Worm (Caenorhabditis elegans): ENCODE measurements around the gene mdt-6.

DNA sequence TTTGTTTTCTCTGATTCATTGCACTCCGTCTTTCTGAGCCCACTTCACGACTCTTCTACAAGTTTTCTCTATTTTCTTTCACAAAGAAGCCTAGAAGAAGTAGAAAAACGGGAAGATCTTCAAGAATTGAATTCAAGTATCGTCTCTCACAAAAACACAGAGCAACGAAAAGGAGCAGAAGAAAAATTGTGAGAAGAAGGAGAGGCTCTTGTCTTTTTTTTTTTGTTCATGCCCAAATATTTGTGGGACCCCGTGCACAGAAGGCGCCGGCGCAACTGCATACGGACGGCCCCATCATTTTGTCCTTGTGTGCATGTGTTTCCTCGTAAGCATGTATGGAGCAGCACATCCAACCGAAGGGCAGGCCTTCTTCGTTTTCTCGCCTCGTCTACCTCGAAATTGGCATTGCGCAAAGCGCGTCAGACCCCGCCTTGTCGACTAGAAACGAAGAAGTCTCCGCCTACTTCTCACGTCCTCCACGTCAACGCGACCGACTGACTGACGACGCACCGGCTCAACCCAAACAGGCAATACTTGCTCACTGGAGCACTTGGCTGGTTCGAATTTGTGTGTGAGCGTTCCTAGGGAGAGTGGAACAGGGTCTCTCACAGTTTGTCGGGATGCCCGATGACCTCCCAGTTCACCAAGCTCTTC is 47.2 kb upstream of the mdt-6 start:
- TF ChIP-seq ets-7 (tag; optimal IDR thresholded peaks at IDR 0.05) = no peak
- TF ChIP-seq pes-1 (GFP tag; IDR thresholded peaks at IDR 0.05) = no peak
- no peak for TF ChIP-seq flt-1 (GFP tag; IDR thresholded peaks at IDR 0.05)
- no peak for TF ChIP-seq tra-4 (tag; optimal IDR thresholded peaks at IDR 0.05)
- TF ChIP-seq ama-1 (optimal IDR thresholded peaks at IDR 0.05) = no peak
- no peak for TF ChIP-seq aly-1 (tag; optimal IDR thresholded peaks at IDR 0.05)
- no peak for TF ChIP-seq sea-1 (GFP tag; conservative IDR thresholded peaks at IDR 0.05)
- no peak for TF ChIP-seq hnd-1 (tag; optimal IDR thresholded peaks at IDR 0.05)
- TF ChIP-seq scrt-1 (GFP tag; IDR thresholded peaks at IDR 0.05) = no peak
- no peak for TF ChIP-seq tbx-37 (GFP tag; conservative IDR thresholded peaks at IDR 0.05)
- no peak for TF ChIP-seq F13C5.2 (tag; optimal IDR thresholded peaks at IDR 0.05)
